Worm (Caenorhabditis elegans): Measurements from ENCODE around the gene fig-1.

The fig-1 gene

DNA sequence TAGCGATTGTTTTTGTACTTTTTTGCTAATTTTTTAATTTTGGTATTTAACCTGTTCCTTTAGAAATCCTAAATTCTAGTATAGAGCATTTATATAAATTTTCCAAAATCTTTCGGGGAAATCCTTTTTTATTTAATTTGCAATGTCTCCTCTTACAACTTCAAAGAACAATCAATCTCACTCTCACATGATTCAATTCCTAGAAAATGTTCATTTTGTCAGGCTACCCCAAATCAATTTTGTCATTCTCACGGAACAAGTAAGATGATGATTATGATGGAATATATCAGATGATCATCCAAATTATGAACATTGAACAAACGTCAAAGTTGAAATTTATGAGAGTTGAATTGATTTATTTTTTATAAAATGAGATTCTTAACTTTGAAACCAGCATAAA, 43.7 kb downstream of the fig-1 start:
- TF ChIP-seq ceh-100 (GFP tag; IDR thresholded peaks at IDR 0.05) (no peak), nfya-1 (tag; optimal IDR thresholded peaks at IDR 0.05; ENCODE audit: borderline replicate concordance, insufficient read depth) (no peak), hlh-26 (GFP tag; conservative IDR thresholded peaks at IDR 0.05) (no peak), aptf-2 (GFP tag; conservative IDR thresholded peaks at IDR 0.05) (no peak), bed-2 (GFP tag; IDR thresholded peaks at IDR 0.05) (no peak), unc-62 (GFP tag; optimal IDR thresholded peaks at IDR 0.05) (no peak), lag-1 (GFP tag; IDR thresholded peaks at IDR 0.05) (no peak), hmg-20 (GFP tag; IDR thresholded peaks at IDR 0.05) (no peak), sea-2 (GFP tag; IDR thresholded peaks at IDR 0.05) (no peak), ztf-28 (GFP tag; IDR thresholded peaks at IDR 0.05) (no peak), aptf-3 (GFP tag; IDR thresholded peaks at IDR 0.05) (no peak), lin-40 (tag; optimal IDR thresholded peaks at IDR 0.05) (peak; percentile 33), him-1 (tag; optimal IDR thresholded peaks at IDR 0.05) (no peak), unc-130 (GFP tag; optimal IDR thresholded peaks at IDR 0.05) (no peak), ets-4 (GFP tag; optimal IDR thresholded peaks at IDR 0.05) (no peak), gei-17 (GFP tag; optimal IDR thresholded peaks at IDR 0.05) (no peak), ekl-4 (GFP tag; IDR thresholded peaks at IDR 0.05) (no peak), snpc-1.3 (tag; optimal IDR thresholded peaks at IDR 0.05; ENCODE audit: insufficient read depth) (no peak), chd-7 (tag; optimal IDR thresholded peaks at IDR 0.05) (no peak), F23B12.7 (tag; optimal IDR thresholded peaks at IDR 0.05; ENCODE audit: insufficient read depth) (no peak), zim-3 (tag; optimal IDR thresholded peaks at IDR 0.05) (no peak), nhr-27 (tag; optimal IDR thresholded peaks at IDR 0.05) (no peak), mel-28 (tag; optimal IDR thresholded peaks at IDR 0.05; ENCODE audit: borderline replicate concordance) (no peak), ceh-91 (GFP tag; IDR thresholded peaks at IDR 0.05) (no peak), snpc-3.4 (tag; optimal IDR thresholded peaks at IDR 0.05) (no peak), lin-26 (GFP tag; IDR thresholded peaks at IDR 0.05) (no peak), xnd-1 (tag; optimal IDR thresholded peaks at IDR 0.05) (no peak), lin-35 (GFP tag; optimal IDR thresholded peaks at IDR 0.05) (peak in 1 of 3 experiments; percentile 52), hrde-1 (tag; optimal IDR thresholded peaks at IDR 0.05; ENCODE audit: borderline replicate concordance) (no peak), madf-10 (tag; optimal IDR thresholded peaks at IDR 0.05) (no peak), mcd-1 (GFP tag; IDR thresholded peaks at IDR 0.05) (0 out of 2 replicates have a peak, but pooled peaks have one; percentile 21), F55B11.4 (tag; optimal IDR thresholded peaks at IDR 0.05; ENCODE audit: borderline replicate concordance, insufficient read depth) (no peak), ccch-3 (GFP tag; optimal IDR thresholded peaks at IDR 0.05) (no peak), Y95B8A.8 (GFP tag; IDR thresholded peaks at IDR 0.05) (no peak), ZK185.1 (tag; optimal IDR thresholded peaks at IDR 0.05; ENCODE audit: poor library complexity, severe bottlenecking) (no peak), D2030.7 (GFP tag; IDR thresholded peaks at IDR 0.05) (no peak), snpc-1.1 (tag; optimal IDR thresholded peaks at IDR 0.05; ENCODE audit: insufficient read depth) (no peak), ama-1 (optimal IDR thresholded peaks at IDR 0.05) (peak; percentile 37), ama-1 (GFP tag; optimal IDR thresholded peaks at IDR 0.05) (peak in 1 of 2 experiments; percentile 10), mxl-1 (tag; optimal IDR thresholded peaks at IDR 0.05) (no peak), egrh-3 (GFP tag; IDR thresholded peaks at IDR 0.05) (no peak), tbx-9 (tag; optimal IDR thresholded peaks at IDR 0.05; ENCODE audit: borderline replicate concordance) (no peak), rec-8 (tag; optimal IDR thresholded peaks at IDR 0.05) (no peak), pbrm-1 (GFP tag; IDR thresholded peaks at IDR 0.05) (no peak), pha-4 (tag; optimal IDR thresholded peaks at IDR 0.05) (no peak), akir-1 (GFP tag; optimal IDR thresholded peaks at IDR 0.05) (no peak), lsy-27 (tag; optimal IDR thresholded peaks at IDR 0.05; ENCODE audit: borderline replicate concordance, insufficient read depth) (no peak), nhr-80 (tag; optimal IDR thresholded peaks at IDR 0.05) (no peak)
